Fruit fly (Drosophila melanogaster) whole organism, embryonic: Measurements from ENCODE around the gene CG14022.

Experiments used
- Bgb ChIP-seq: fragments of 200-800 bp; sonication (Bioruptor generic); IDR thresholded peaks from 2 replicates; pipeline ENCODE4 v1.3.6; 2022; ENCODE audit warnings: missing biosample characterization, missing genetic modification characterization; ENCODE audit not compliant: partially characterized antibody
- Blimp-1 ChIP-seq: fragments of 200-800 bp; sonication (Bioruptor generic); optimal IDR thresholded peaks from 3 replicates; lab custom pipeline; 2018; ENCODE audit warnings: missing biosample characterization, missing genetic modification characterization, mild to moderate bottlenecking, moderate library complexity, missing genetic modification reagents
- CG11696 ChIP-seq: fragments of 200-800 bp; sonication (Bioruptor generic); IDR thresholded peaks from 2 replicates; pipeline ENCODE4 v1.3.6; 2022; ENCODE audit warnings: missing biosample characterization, missing genetic modification characterization
- CG12071 ChIP-seq: fragments of 200-800 bp; sonication (Bioruptor generic); optimal IDR thresholded peaks from 3 replicates; lab custom pipeline; 2018; ENCODE audit warnings: missing biosample characterization, mild to moderate bottlenecking, missing genetic modification characterization
- CG12155 ChIP-seq: fragments of 200-800 bp; sonication (Bioruptor generic); optimal IDR thresholded peaks from 3 replicates; lab custom pipeline; 2016; ENCODE audit warnings: missing biosample characterization, missing genetic modification characterization
- CG14050 ChIP-seq: fragments of 200-800 bp; sonication (Bioruptor generic); IDR thresholded peaks from 3 replicates; pipeline ENCODE4 v1.3.6; 2022; ENCODE audit warnings: missing biosample characterization, missing genetic modification characterization
- CG14860 ChIP-seq: fragments of 200-800 bp; sonication (Bioruptor generic); IDR thresholded peaks from 3 replicates; pipeline ENCODE4 v1.3.6; 2022; ENCODE audit warnings: missing biosample characterization, missing genetic modification characterization; ENCODE audit not compliant: partially characterized antibody
- CG14965 ChIP-seq: fragments of 200-800 bp; sonication (Bioruptor generic); optimal IDR thresholded peaks from 2 replicates; lab custom pipeline; 2016; ENCODE audit warnings: missing biosample characterization, missing genetic modification characterization, borderline replicate concordance
- CG16813 ChIP-seq: fragments of 200-800 bp; sonication (Bioruptor generic); IDR thresholded peaks from 3 replicates; pipeline ENCODE4 v1.3.6; 2022; ENCODE audit warnings: missing biosample characterization, missing genetic modification characterization; ENCODE audit not compliant: partially characterized antibody
- CG17186 ChIP-seq: fragments of 200-800 bp; sonication (Bioruptor generic); optimal IDR thresholded peaks from 3 replicates; lab custom pipeline; 2017; ENCODE audit warnings: missing biosample characterization, missing genetic modification reagents, missing genetic modification characterization
- CG17359 ChIP-seq: fragments of 200-800 bp; sonication (Bioruptor generic); optimal IDR thresholded peaks from 3 replicates; lab custom pipeline; 2018; ENCODE audit warnings: missing biosample characterization, mild to moderate bottlenecking, missing genetic modification characterization, moderate library complexity
- CG17568 ChIP-seq: fragments of 200-800 bp; sonication (Bioruptor generic); optimal IDR thresholded peaks from 2 replicates; lab custom pipeline; 2018; ENCODE audit warnings: missing biosample characterization, mild to moderate bottlenecking, missing genetic modification characterization, moderate library complexity
- CG18476 ChIP-seq: fragments of 200-800 bp; sonication (Bioruptor generic); optimal IDR thresholded peaks from 2 replicates; lab custom pipeline; 2016; ENCODE audit warnings: missing biosample characterization, mild to moderate bottlenecking, missing genetic modification characterization
- CG18599 ChIP-seq: fragments of 200-800 bp; sonication (Bioruptor generic); optimal IDR thresholded peaks from 3 replicates; lab custom pipeline; 2017; ENCODE audit warnings: missing biosample characterization, missing genetic modification characterization, mild to moderate bottlenecking, moderate library complexity, missing genetic modification reagents
- CG2116 ChIP-seq: fragments of 200-800 bp; sonication (Bioruptor generic); optimal IDR thresholded peaks from 3 replicates; lab custom pipeline; 2018; ENCODE audit warnings: missing biosample characterization, mild to moderate bottlenecking, missing genetic modification characterization
- CG30403 ChIP-seq: fragments of 200-800 bp; sonication (Bioruptor generic); optimal IDR thresholded peaks from 3 replicates; lab custom pipeline; 2016; ENCODE audit warnings: missing biosample characterization, missing genetic modification characterization
- CG4617 ChIP-seq: fragments of 200-800 bp; sonication (Bioruptor generic); optimal IDR thresholded peaks from 3 replicates; lab custom pipeline; 2016; ENCODE audit warnings: missing biosample characterization, missing genetic modification characterization, borderline replicate concordance
- CG5180 ChIP-seq: fragments of 200-800 bp; sonication (Bioruptor generic); optimal IDR thresholded peaks from 3 replicates; lab custom pipeline; 2017; ENCODE audit warnings: missing biosample characterization, missing genetic modification characterization, mild to moderate bottlenecking, moderate library complexity, missing genetic modification reagents
- CG6254 ChIP-seq: fragments of 200-800 bp; sonication (Bioruptor generic); optimal IDR thresholded peaks from 3 replicates; lab custom pipeline; 2017; ENCODE audit warnings: mild to moderate bottlenecking, missing biosample characterization, missing genetic modification reagents, missing genetic modification characterization
- CG8281 ChIP-seq: fragments of 200-800 bp; sonication (Bioruptor generic); optimal IDR thresholded peaks from 2 replicates; lab custom pipeline; 2018; ENCODE audit warnings: missing biosample characterization, mild to moderate bottlenecking, missing genetic modification characterization, moderate library complexity
- CG8359 ChIP-seq: fragments of 200-800 bp; sonication (Bioruptor generic); optimal IDR thresholded peaks from 2 replicates; lab custom pipeline; 2017; ENCODE audit warnings: missing biosample characterization, mild to moderate bottlenecking, missing genetic modification characterization, borderline replicate concordance
- CG8944 ChIP-seq: fragments of 200-800 bp; sonication (Bioruptor generic); optimal IDR thresholded peaks from 3 replicates; lab custom pipeline; 2016; ENCODE audit warnings: missing biosample characterization, missing genetic modification characterization
- CoRest ChIP-seq: fragments of 200-800 bp; sonication (Bioruptor generic); optimal IDR thresholded peaks from 3 replicates; lab custom pipeline; 2018; ENCODE audit warnings: missing biosample characterization, mild to moderate bottlenecking, missing genetic modification characterization, moderate library complexity
- E2f2 ChIP-seq: fragments of 200-800 bp; sonication (Bioruptor generic); IDR thresholded peaks from 2 replicates; pipeline ENCODE4 v1.3.6; 2022; ENCODE audit warnings: missing biosample characterization, missing genetic modification characterization
- Ets65A ChIP-seq: fragments of 200-800 bp; sonication (Bioruptor generic); peaks from one replicate; lab custom pipeline; 2016; ENCODE audit warnings: missing biosample characterization, missing genetic modification characterization
- Ets97D ChIP-seq: fragments of 200-800 bp; sonication (Bioruptor generic); optimal IDR thresholded peaks from 3 replicates; lab custom pipeline; 2016; ENCODE audit warnings: missing biosample characterization, missing genetic modification characterization
- HmgD ChIP-seq: fragments of 200-800 bp; sonication (Bioruptor generic); optimal IDR thresholded peaks from 3 replicates; lab custom pipeline; 2016; ENCODE audit warnings: missing biosample characterization, missing genetic modification characterization
- Hmx ChIP-seq: fragments of 200-800 bp; sonication (Bioruptor generic); optimal IDR thresholded peaks from 2 replicates; lab custom pipeline; 2016; ENCODE audit warnings: missing biosample characterization, missing genetic modification characterization
- Mad ChIP-seq: fragments of 200-800 bp; sonication (Bioruptor generic); optimal IDR thresholded peaks from 2 replicates; lab custom pipeline; 2016; ENCODE audit warnings: missing biosample characterization, missing genetic modification characterization
- Med ChIP-seq: fragments of 200-800 bp; sonication (Bioruptor generic); peaks from one replicate; lab custom pipeline; 2016; ENCODE audit warnings: missing biosample characterization, missing genetic modification characterization, mild to moderate bottlenecking, inconsistent platforms, moderate library complexity
- Mrtf ChIP-seq: fragments of 200-800 bp; sonication (Bioruptor generic); IDR thresholded peaks from 3 replicates; pipeline ENCODE4 v1.3.6; 2022; ENCODE audit warnings: missing biosample characterization, missing genetic modification characterization
- Nf-YB ChIP-seq: fragments of 200-800 bp; sonication (Bioruptor generic); optimal IDR thresholded peaks from 3 replicates; lab custom pipeline; 2019; ENCODE audit warnings: missing biosample characterization, mild to moderate bottlenecking, missing genetic modification characterization, moderate library complexity
- Opbp ChIP-seq: fragments of 200-800 bp; sonication (Bioruptor generic); IDR thresholded peaks from 3 replicates; pipeline ENCODE4 v1.3.6; 2022; ENCODE audit warnings: missing biosample characterization, missing genetic modification characterization; ENCODE audit not compliant: partially characterized antibody
- Rx ChIP-seq: fragments of 200-800 bp; sonication (Bioruptor generic); IDR thresholded peaks from 2 replicates; pipeline ENCODE4 v1.3.6; 2022; ENCODE audit warnings: missing biosample characterization, missing genetic modification characterization
- Xrp1 ChIP-seq: fragments of 200-800 bp; sonication (Bioruptor generic); IDR thresholded peaks from 2 replicates; pipeline ENCODE4 v1.3.6; 2022; ENCODE audit warnings: missing biosample characterization, missing genetic modification characterization
- amos ChIP-seq: fragments of 200-800 bp; sonication (Bioruptor generic); IDR thresholded peaks from 2 replicates; pipeline ENCODE4 v1.3.6; 2022; ENCODE audit warnings: missing biosample characterization, missing genetic modification characterization; ENCODE audit not compliant: partially characterized antibody
- corto ChIP-seq: fragments of 200-800 bp; sonication (Bioruptor generic); optimal IDR thresholded peaks from 2 replicates; lab custom pipeline; 2016; ENCODE audit warnings: missing biosample characterization, mild to moderate bottlenecking, missing genetic modification characterization, moderate library complexity
- dm ChIP-seq: fragments of 200-800 bp; sonication (Bioruptor generic); optimal IDR thresholded peaks from 3 replicates; lab custom pipeline; 2016; ENCODE audit warnings: missing biosample characterization, missing genetic modification characterization
- exex ChIP-seq: fragments of 200-800 bp; sonication (Bioruptor generic); optimal IDR thresholded peaks from 4 replicates; lab custom pipeline; 2018; ENCODE audit warnings: missing biosample characterization, mild to moderate bottlenecking, missing genetic modification characterization, moderate library complexity
- ham ChIP-seq: fragments of 200-800 bp; sonication (Bioruptor generic); IDR thresholded peaks from 2 replicates; pipeline ENCODE4 v1.3.6; 2022; ENCODE audit warnings: missing biosample characterization, missing genetic modification characterization
- hkb ChIP-seq, 2 experiments: fragments of 200-800 bp in 1 of 2; fragments of >200 bp in 1 of 2; sonication (Bioruptor generic) in 1 of 2; IDR thresholded peaks in 1 of 2; optimal IDR thresholded peaks in 1 of 2; 2 replicates each; pipeline versions ENCODE4 v1.3.6 to Lab custom; 2017 to 2022; ENCODE audit warnings: missing biosample characterization in 1 of 2, missing genetic modification characterization in 1 of 2
- jing ChIP-seq: fragments of 200-800 bp; sonication (Bioruptor generic); optimal IDR thresholded peaks from 2 replicates; lab custom pipeline; 2018; ENCODE audit warnings: missing biosample characterization, mild to moderate bottlenecking, missing genetic modification characterization
- knrl ChIP-seq: fragments of 200-800 bp; sonication (Bioruptor generic); IDR thresholded peaks from 3 replicates; pipeline ENCODE4 v1.3.6; 2022; ENCODE audit warnings: missing biosample characterization, missing genetic modification characterization; ENCODE audit not compliant: partially characterized antibody
- lbe ChIP-seq: fragments of 200-800 bp; sonication (Bioruptor generic); optimal IDR thresholded peaks from 2 replicates; lab custom pipeline; 2016; ENCODE audit warnings: missing biosample characterization, mild to moderate bottlenecking, missing genetic modification characterization
- p53 ChIP-seq: fragments of 200-800 bp; sonication (Bioruptor generic); optimal IDR thresholded peaks from 2 replicates; lab custom pipeline; 2016; ENCODE audit warnings: missing biosample characterization, missing genetic modification characterization
- pfk ChIP-seq: fragments of 200-800 bp; sonication (Bioruptor generic); optimal IDR thresholded peaks from 2 replicates; lab custom pipeline; 2018; ENCODE audit warnings: missing biosample characterization, mild to moderate bottlenecking, missing genetic modification characterization, moderate library complexity
- pita ChIP-seq: fragments of 200-800 bp; sonication (Bioruptor generic); optimal IDR thresholded peaks from 2 replicates; lab custom pipeline; 2017; ENCODE audit warnings: missing biosample characterization, mild to moderate bottlenecking, missing genetic modification characterization
- sens ChIP-seq: fragments of 200-800 bp; sonication (Bioruptor generic); peaks from one replicate; lab custom pipeline; 2016; ENCODE audit warnings: missing biosample characterization, missing genetic modification characterization
- sens-2 ChIP-seq: fragments of 200-800 bp; sonication (Bioruptor generic); IDR thresholded peaks from 2 replicates; pipeline ENCODE4 v1.3.6; 2022; ENCODE audit warnings: missing biosample characterization, missing genetic modification characterization
- trem ChIP-seq: fragments of 200-800 bp; optimal IDR thresholded peaks from 3 replicates; lab custom pipeline; 2019; ENCODE audit warnings: missing biosample characterization, mild to moderate bottlenecking, missing genetic modification characterization, moderate library complexity

CG14022 gene

dm6 chr2L:5295245-5295572, 33.5 kb downstream of the CG14022 start (continued):
- peak; percentile 37 for TF ChIP-seq sens (GFP tag; lab: Kevin White, UChicago)
- TF ChIP-seq exex (tag; lab: Kevin White, UChicago), result no peak
- no peak for TF ChIP-seq E2f2 (GFP tag; lab: Robert Waterston, UW)
- no peak for TF ChIP-seq trem (tag; lab: Kevin White, UChicago)
- TF ChIP-seq dm (GFP tag; lab: Kevin White, UChicago), result no peak
- TF ChIP-seq CG17568, result no peak
- no peak for TF ChIP-seq CG14965 (GFP tag; lab: Kevin White, UChicago)
- peak; percentile 54 for TF ChIP-seq CG18476 (GFP tag; lab: Kevin White, UChicago)
- TF ChIP-seq pfk, result no peak
- no peak for TF ChIP-seq Opbp (GFP tag; lab: Robert Waterston, UW)
- TF ChIP-seq knrl, result no peak
- no peak for TF ChIP-seq Mad (GFP tag; lab: Kevin White, UChicago)
- TF ChIP-seq sens-2 (GFP tag; lab: Robert Waterston, UW), result no peak
- TF ChIP-seq CG17186 (GFP tag; lab: Kevin White, UChicago), result no peak
- no peak for TF ChIP-seq Mrtf (GFP tag; lab: Robert Waterston, UW)
- no peak for TF ChIP-seq CG12155 (GFP tag; lab: Kevin White, UChicago)
- peak; percentile 59 for TF ChIP-seq lbe
- TF ChIP-seq CG6254 (GFP tag; lab: Kevin White, UChicago), result no peak
- TF ChIP-seq CG14050 (GFP tag; lab: Robert Waterston, UW), result no peak
- no peak for TF ChIP-seq Ets65A
- no peak for TF ChIP-seq CoRest (tag; lab: Kevin White, UChicago)
- TF ChIP-seq CG8359 (GFP tag; lab: Kevin White, UChicago), result peak; percentile 26
- no peak for TF ChIP-seq CG8281 (tag; lab: Kevin White, UChicago)
- TF ChIP-seq corto (GFP tag; lab: Kevin White, UChicago), result no peak
- TF ChIP-seq CG30403, result no peak
- TF ChIP-seq Xrp1, result no peak
- TF ChIP-seq CG5180 (GFP tag; lab: Kevin White, UChicago), result peak; percentile 39
- TF ChIP-seq Ets97D (GFP tag; lab: Kevin White, UChicago), result no peak
- no peak for TF ChIP-seq ham (GFP tag; lab: Robert Waterston, UW)
- peak; percentile 2 for TF ChIP-seq Med (GFP tag; lab: Kevin White, UChicago)
- no peak for TF ChIP-seq CG4617 (GFP tag; lab: Kevin White, UChicago)
- no peak for TF ChIP-seq pita
- TF ChIP-seq CG14860, result no peak
- no peak for TF ChIP-seq jing (GFP tag; lab: Kevin White, UChicago)
- TF ChIP-seq CG18599, result no peak
- TF ChIP-seq CG2116, result no peak
- TF ChIP-seq CG8944 (GFP tag; lab: Kevin White, UChicago), result no peak
- TF ChIP-seq, all 482 proteins: peak for 8

dm6 chr2L:5294392-5295244, 34.1 kb downstream of the CG14022 start:
- TF ChIP-seq amos, result no peak
- TF ChIP-seq CG8281 (tag; lab: Kevin White, UChicago), result no peak
- TF ChIP-seq corto (GFP tag; lab: Kevin White, UChicago), result peak; percentile 26
- TF ChIP-seq p53 (GFP tag; lab: Kevin White, UChicago), result no peak
- TF ChIP-seq HmgD (GFP tag; lab: Kevin White, UChicago), result no peak
- TF ChIP-seq CG16813, result no peak
- peak; percentile 21 for TF ChIP-seq hkb (optimal IDR thresholded peaks at IDR 0.05; lab: Kevin White, UChicago)
- no peak for TF ChIP-seq hkb (GFP tag; IDR thresholded peaks at IDR 0.05; lab: Robert Waterston, UW)
- TF ChIP-seq Rx (GFP tag; lab: Robert Waterston, UW), result no peak
- TF ChIP-seq CG11696 (GFP tag; lab: Robert Waterston, UW), result no peak
- TF ChIP-seq CG12071, result no peak
- TF ChIP-seq Bgb (GFP tag; lab: Robert Waterston, UW), result no peak
- TF ChIP-seq Hmx (GFP tag; lab: Kevin White, UChicago), result no peak
- TF ChIP-seq Nf-YB (GFP tag; lab: Kevin White, UChicago), result no peak
- peak; percentile 8 for TF ChIP-seq Blimp-1
- no peak for TF ChIP-seq CG17359 (tag; lab: Kevin White, UChicago)
